Worm (Caenorhabditis elegans) whole organism, mixed stage, embryonic: ENCODE data around the gene C35B1.5.

Experiments used
- ces-1 ChIP-seq: fragments of 150-350 bp; optimal IDR thresholded peaks from 2 replicates; lab custom pipeline; 2014; ENCODE audit warnings: missing biosample characterization, missing genetic modification reagents, missing genetic modification characterization
- cnd-1 ChIP-seq: fragments of 200-800 bp; sonication (Bioruptor generic); optimal IDR thresholded peaks from 2 replicates; lab custom pipeline; 2018; ENCODE audit warnings: mild to moderate bottlenecking, missing genetic modification characterization, missing compliant biosample characterization
- elt-1 ChIP-seq: sonication (generic microtip); optimal IDR thresholded peaks from 2 replicates; lab custom pipeline; 2017; ENCODE audit warnings: missing genetic modification characterization, mild to moderate bottlenecking, missing compliant biosample characterization, antibody characterized with exemption, moderate library complexity, borderline replicate concordance; ENCODE audit not compliant: insufficient read depth
- elt-3 ChIP-seq: fragments of 150-350 bp; optimal IDR thresholded peaks from 2 replicates; lab custom pipeline; 2014; ENCODE audit warnings: missing biosample characterization, missing genetic modification characterization
- ham-2 ChIP-seq: fragments of 200-800 bp; sonication (Bioruptor generic); optimal IDR thresholded peaks from 2 replicates; lab custom pipeline; 2018; ENCODE audit warnings: mild to moderate bottlenecking, missing genetic modification characterization, missing compliant biosample characterization
- hlh-1 ChIP-seq: fragments of 150-350 bp; optimal IDR thresholded peaks from 2 replicates; lab custom pipeline; 2014; ENCODE audit warnings: missing biosample characterization, missing genetic modification reagents, missing genetic modification characterization
- lin-32 ChIP-seq: fragments of 200-800 bp; sonication (Bioruptor generic); optimal IDR thresholded peaks from 2 replicates; lab custom pipeline; 2018; ENCODE audit warnings: mild to moderate bottlenecking, missing genetic modification characterization, missing compliant biosample characterization
- lsy-2 ChIP-seq: fragments of 150-350 bp; optimal IDR thresholded peaks from 2 replicates; lab custom pipeline; 2014; ENCODE audit warnings: missing biosample characterization, missing genetic modification characterization
- nhr-2 ChIP-seq: fragments of 150-350 bp; optimal IDR thresholded peaks from 2 replicates; lab custom pipeline; 2014; ENCODE audit warnings: missing biosample characterization, missing genetic modification characterization
- nhr-237 ChIP-seq: fragments of 150-350 bp; optimal IDR thresholded peaks from 2 replicates; lab custom pipeline; 2014; ENCODE audit warnings: missing biosample characterization, missing genetic modification characterization
- nhr-28 ChIP-seq: fragments of 150-350 bp; optimal IDR thresholded peaks from 2 replicates; lab custom pipeline; 2014; ENCODE audit warnings: missing biosample characterization, missing genetic modification characterization
- nhr-76 ChIP-seq: sonication (generic microtip); optimal IDR thresholded peaks from 2 replicates; lab custom pipeline; 2017; ENCODE audit warnings: missing biosample characterization, missing genetic modification characterization
- pha-4 ChIP-seq: fragments of 150-350 bp; optimal IDR thresholded peaks from 2 replicates; lab custom pipeline; 2018; ENCODE audit warnings: missing biosample characterization, missing genetic modification reagents, missing genetic modification characterization
- sem-2 ChIP-seq: fragments of 200-800 bp; sonication (Bioruptor generic); optimal IDR thresholded peaks from 2 replicates; lab custom pipeline; 2018; ENCODE audit warnings: mild to moderate bottlenecking, missing genetic modification characterization, missing compliant biosample characterization

DNA sequence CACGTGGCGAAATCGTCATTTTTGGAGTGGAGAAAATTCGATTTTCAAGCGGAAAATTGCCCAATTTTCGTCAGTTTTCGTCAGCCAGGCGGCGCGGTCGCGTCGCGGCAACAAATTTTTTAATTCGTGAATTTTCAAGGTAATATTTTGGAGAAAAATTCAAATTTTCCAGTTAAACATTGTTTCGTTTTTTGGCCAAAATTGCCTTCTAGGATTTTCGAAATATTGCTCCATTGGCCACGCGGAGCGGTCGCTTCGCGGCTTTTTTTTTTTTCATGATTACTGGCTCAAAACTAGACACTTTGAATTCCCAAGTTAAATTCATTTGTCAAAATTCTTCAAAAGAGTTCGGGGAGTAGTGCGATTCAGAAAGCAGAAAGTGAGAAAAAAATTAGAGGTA, 36.4 kb downstream of the C35B1.5 start:
- TF ChIP-seq lin-32 (GFP tag; lab: Kevin White, UChicago) (no peak), nhr-76 (tag; lab: Kevin White, UChicago) (no peak), hlh-1 (tag; lab: Kevin White, UChicago) (no peak), sem-2 (GFP tag; lab: Kevin White, UChicago) (no peak), elt-1 (tag; lab: Kevin White, UChicago) (no peak), nhr-2 (tag; lab: Kevin White, UChicago) (no peak), cnd-1 (no peak), ces-1 (GFP tag; lab: Kevin White, UChicago) (no peak), elt-3 (tag; lab: Kevin White, UChicago) (no peak), nhr-28 (no peak), lsy-2 (no peak), ham-2 (no peak), nhr-237 (no peak), pha-4 (tag; lab: Kevin White, UChicago) (no peak)
